Worm (Caenorhabditis elegans): Measurements from ENCODE around the gene skr-10.
"Not testable (repeated sequence)": the region's sequence is repeated elsewhere in the genome, so short reads cannot be mapped to it uniquely, and the experiment has no call there.

The skr-10 gene

DNA sequence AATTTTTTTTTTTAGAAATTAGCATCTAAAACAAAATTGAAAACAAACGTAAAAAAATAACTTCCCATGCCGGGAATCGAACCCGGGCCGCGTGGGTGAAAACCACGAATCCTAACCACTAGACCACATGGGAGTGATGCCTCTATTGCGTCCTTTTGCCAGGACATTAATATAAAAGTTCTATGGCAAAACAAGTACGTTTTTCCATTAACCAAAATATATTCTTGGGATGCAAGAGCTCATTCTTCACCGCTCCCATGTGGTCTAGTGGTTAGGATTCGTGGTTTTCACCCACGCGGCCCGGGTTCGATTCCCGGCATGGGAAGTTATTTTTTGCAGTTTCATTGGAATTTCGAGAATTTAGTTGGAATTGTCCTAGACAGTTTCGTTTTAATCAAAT lies 13.5 kb upstream of the skr-10 start (continued):
- peak; percentile 86 for TF ChIP-seq ztf-18 (tag; optimal IDR thresholded peaks at IDR 0.05)
- TF ChIP-seq Y95B8A.8 (GFP tag; IDR thresholded peaks at IDR 0.05), result 0 out of 2 replicates have a peak, but pooled peaks have one; percentile 30
- TF ChIP-seq attf-5 (GFP tag; optimal IDR thresholded peaks at IDR 0.05), result peak; percentile 11
- peak; percentile 88 for TF ChIP-seq hsf-1 (GFP tag; IDR thresholded peaks at IDR 0.05)
- TF ChIP-seq egl-44 (GFP tag; IDR thresholded peaks at IDR 0.05), result 0 out of 2 replicates have a peak, but pooled peaks have one; percentile 59
- TF ChIP-seq lin-26 (GFP tag; IDR thresholded peaks at IDR 0.05), result peak; percentile 90
- TF ChIP-seq ztf-25 (GFP tag; IDR thresholded peaks at IDR 0.05), result peak; percentile 82
- TF ChIP-seq nfyb-1 (GFP tag; IDR thresholded peaks at IDR 0.05), result peak; percentile 79
- TF ChIP-seq nhr-179 (tag; optimal IDR thresholded peaks at IDR 0.05), result peak; percentile 19
- TF ChIP-seq lir-1 (GFP tag; conservative IDR thresholded peaks at IDR 0.05), result peak; percentile 30; the same call in 1 of the 2 replicates
- peak; percentile 87 for TF ChIP-seq Y56A3A.18 (GFP tag; IDR thresholded peaks at IDR 0.05)
- TF ChIP-seq Y53F4B.3 (GFP tag; IDR thresholded peaks at IDR 0.05), result peak; percentile 79
- 0 out of 2 replicates have a peak, but pooled peaks have one; percentile 26 for TF ChIP-seq K11D2.4 (GFP tag; IDR thresholded peaks at IDR 0.05)
- TF ChIP-seq mxl-1 (tag; optimal IDR thresholded peaks at IDR 0.05), result peak; percentile 64
- TF ChIP-seq T07F8.4 (tag; optimal IDR thresholded peaks at IDR 0.05), result peak; percentile 63
- peak; percentile 41 for TF ChIP-seq atf-7 (tag; optimal IDR thresholded peaks at IDR 0.05)
- TF ChIP-seq ceh-40 (GFP tag; IDR thresholded peaks at IDR 0.05), result peak; percentile 54; the same call in 1 of the 2 replicates
- TF ChIP-seq fkh-3 (tag; optimal IDR thresholded peaks at IDR 0.05), result peak; percentile 35
- TF ChIP-seq cebp-2 (GFP tag; IDR thresholded peaks at IDR 0.05), result 0 out of 2 replicates have a peak, but pooled peaks have one; percentile 70
- peak; percentile 34 for TF ChIP-seq lin-54 (GFP tag; optimal IDR thresholded peaks at IDR 0.05)
- TF ChIP-seq him-1 (tag; optimal IDR thresholded peaks at IDR 0.05), result peak; percentile 65
- TF ChIP-seq B0261.1 (tag; optimal IDR thresholded peaks at IDR 0.05), result peak; percentile 87
- peak; percentile 77 for TF ChIP-seq snpc-1.3 (tag; optimal IDR thresholded peaks at IDR 0.05; ENCODE audit: insufficient read depth)
- TF ChIP-seq nhr-90 (tag; optimal IDR thresholded peaks at IDR 0.05), result peak; percentile 77
- TF ChIP-seq Y53G8AR.9 (GFP tag; conservative IDR thresholded peaks at IDR 0.05), result 0 out of 2 replicates have a peak, but pooled peaks have one; percentile 23
- not testable (repeated sequence) for TF ChIP-seq cebp-1 (GFP tag; IDR thresholded peaks at IDR 0.05)
- peak; percentile 56 for TF ChIP-seq cebp-1 (tag; optimal IDR thresholded peaks at IDR 0.05)
- peak; percentile 59 for TF ChIP-seq madf-10 (tag; optimal IDR thresholded peaks at IDR 0.05)
- TF ChIP-seq athp-1 (tag; optimal IDR thresholded peaks at IDR 0.05), result peak; percentile 67
- TF ChIP-seq F33H1.4 (GFP tag; IDR thresholded peaks at IDR 0.05), result 0 out of 2 replicates have a peak, but pooled peaks have one; percentile 7
- peak; percentile 76 for TF ChIP-seq dox-1 (GFP tag; IDR thresholded peaks at IDR 0.05)
- peak; percentile 72 for TF ChIP-seq hmg-1.2 (GFP tag; IDR thresholded peaks at IDR 0.05)
- 0 out of 2 replicates have a peak, but pooled peaks have one; percentile 4 for TF ChIP-seq ceh-58 (GFP tag; IDR thresholded peaks at IDR 0.05)
- peak; percentile 67 for TF ChIP-seq die-1 (tag; optimal IDR thresholded peaks at IDR 0.05)
- TF ChIP-seq madf-6 (GFP tag; IDR thresholded peaks at IDR 0.05), result peak; percentile 62
- TF ChIP-seq tbp1 (GFP tag; optimal IDR thresholded peaks at IDR 0.05), result peak; percentile 94
- TF ChIP-seq B0336.3 (GFP tag; IDR thresholded peaks at IDR 0.05), result peak; percentile 56
- TF ChIP-seq pbrm-1 (GFP tag; IDR thresholded peaks at IDR 0.05), result peak; percentile 76
- TF ChIP-seq hmg-20 (GFP tag; IDR thresholded peaks at IDR 0.05), result peak; percentile 71; the same call in 1 of the 2 replicates
- TF ChIP-seq nhr-120 (GFP tag; IDR thresholded peaks at IDR 0.05), result 0 out of 2 replicates have a peak, but pooled peaks have one; percentile 62
- TF ChIP-seq nhr-80 (tag; optimal IDR thresholded peaks at IDR 0.05), result peak; percentile 16
- TF ChIP-seq ceh-91 (GFP tag; IDR thresholded peaks at IDR 0.05), result peak; percentile 17; the same call in 1 of the 2 replicates
- TF ChIP-seq mcd-1 (GFP tag; IDR thresholded peaks at IDR 0.05), result peak; percentile 34; the same call in 1 of the 2 replicates
- peak; percentile 97 for TF ChIP-seq attf-6 (GFP tag; IDR thresholded peaks at IDR 0.05)
- TF ChIP-seq madf-3 (GFP tag; IDR thresholded peaks at IDR 0.05), result peak; percentile 75; the same call in 1 of the 2 replicates
- TF ChIP-seq rcor-1 (GFP tag; IDR thresholded peaks at IDR 0.05), result peak; percentile 49; the same call in 1 of the 2 replicates
- 0 out of 2 replicates have a peak, but pooled peaks have one; percentile 13 for TF ChIP-seq egrh-3 (GFP tag; IDR thresholded peaks at IDR 0.05)
- TF ChIP-seq snpc-3.4 (tag; optimal IDR thresholded peaks at IDR 0.05), result peak; percentile 49
